Fruit fly (Drosophila melanogaster) Kc167 (cell line): ENCODE measurements around the gene Nup358.

Experiments used
- Myc ChIP-seq: fragments of >200 bp; optimal IDR thresholded peaks from 2 replicates; lab custom pipeline; 2017; ENCODE audit warnings: missing external identifiers
- Sin3A ChIP-seq: fragments of >200 bp; optimal IDR thresholded peaks from 2 replicates; lab custom pipeline; 2018; ENCODE audit warnings: missing external identifiers
- h ChIP-seq: fragments of >200 bp; optimal IDR thresholded peaks from 3 replicates; lab custom pipeline; 2018; ENCODE audit warnings: missing external identifiers
- insv ChIP-seq: fragments of >200 bp; optimal IDR thresholded peaks from 3 replicates; lab custom pipeline; 2018; ENCODE audit warnings: missing external identifiers
- psq ChIP-seq: fragments of >200 bp; optimal IDR thresholded peaks from 2 replicates; lab custom pipeline; 2017; ENCODE audit warnings: missing external identifiers
- ttk ChIP-seq: sonication (Bioruptor generic); optimal IDR thresholded peaks from 2 replicates; lab custom pipeline; 2017; ENCODE audit warnings: missing external identifiers

The Nup358 gene

DNA sequence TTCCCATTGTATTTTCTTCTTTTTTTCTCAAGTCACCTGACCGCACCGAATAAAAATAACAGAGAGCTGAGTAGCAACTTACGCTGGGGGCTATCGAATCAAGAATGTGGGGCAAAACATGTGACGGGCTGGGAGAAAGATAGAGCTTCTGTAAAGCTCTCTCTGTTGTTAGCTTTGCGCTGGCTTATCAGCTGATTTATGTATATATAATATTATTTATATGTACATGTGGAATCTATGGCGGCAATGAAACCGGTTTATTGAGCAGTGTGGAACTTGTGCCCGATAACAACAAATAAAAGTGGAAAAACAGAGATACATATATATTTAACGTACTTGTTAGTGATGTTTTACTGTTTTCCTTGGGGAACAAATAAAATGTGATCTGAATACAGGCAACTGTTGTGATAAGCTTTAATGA lies 43.7 kb downstream of the Nup358 start, which contains the start of gene CG31098:
TSS of gene CG31098 (minus strand) at position 114 of the 421 bp plus-strand sequence.
- TF ChIP-seq ttk (lab: Kevin White, UChicago): no peak
- no peak for TF ChIP-seq psq (lab: Kevin White, UChicago)
- TF ChIP-seq Sin3A: no peak
- no peak for TF ChIP-seq h (lab: Kevin White, UChicago)
- TF ChIP-seq insv: no peak
- no peak for TF ChIP-seq Myc (lab: Kevin White, UChicago)

DNA sequence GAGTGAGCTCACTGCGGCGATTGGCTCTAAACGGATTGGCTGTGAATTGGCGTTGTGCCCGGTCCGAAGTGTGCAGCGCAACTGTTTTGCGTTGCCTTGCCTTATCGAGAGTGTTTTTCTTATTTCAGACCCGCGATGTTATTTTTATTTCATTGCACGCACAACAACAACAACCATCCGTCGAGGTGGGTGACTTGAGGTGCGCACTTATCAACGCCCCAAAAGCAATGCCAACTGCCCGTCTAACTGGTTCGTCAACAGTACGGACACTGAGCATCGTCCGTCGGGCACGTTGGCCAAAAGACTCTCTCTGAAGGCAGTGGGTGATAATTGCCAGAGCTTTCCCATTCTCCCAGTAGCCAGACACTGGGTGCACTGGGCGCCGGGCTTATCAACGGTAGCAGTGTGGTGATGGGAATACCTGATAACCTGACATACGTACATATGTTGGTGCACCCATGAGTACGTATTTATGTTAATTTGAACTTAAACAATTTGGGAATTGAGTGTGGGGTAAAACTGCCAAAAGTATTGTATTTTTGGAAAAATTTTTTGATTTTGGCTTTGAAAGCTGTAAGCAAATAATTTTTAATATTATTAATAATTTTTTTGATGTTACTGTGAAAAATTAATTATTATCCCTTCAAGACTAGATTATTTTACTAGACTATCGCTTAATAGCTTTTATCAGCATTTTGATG lies 46.3 kb downstream of the Nup358 start, which contains the start of gene CG31102:
TSS of gene CG31102 (minus strand) at position 275 of the 701 bp plus-strand sequence.
- no peak for TF ChIP-seq insv
- TF ChIP-seq Sin3A: no peak
- TF ChIP-seq ttk (lab: Kevin White, UChicago): no peak
- TF ChIP-seq psq (lab: Kevin White, UChicago): no peak
- no peak for TF ChIP-seq h (lab: Kevin White, UChicago)
- no peak for TF ChIP-seq Myc (lab: Kevin White, UChicago)

DNA sequence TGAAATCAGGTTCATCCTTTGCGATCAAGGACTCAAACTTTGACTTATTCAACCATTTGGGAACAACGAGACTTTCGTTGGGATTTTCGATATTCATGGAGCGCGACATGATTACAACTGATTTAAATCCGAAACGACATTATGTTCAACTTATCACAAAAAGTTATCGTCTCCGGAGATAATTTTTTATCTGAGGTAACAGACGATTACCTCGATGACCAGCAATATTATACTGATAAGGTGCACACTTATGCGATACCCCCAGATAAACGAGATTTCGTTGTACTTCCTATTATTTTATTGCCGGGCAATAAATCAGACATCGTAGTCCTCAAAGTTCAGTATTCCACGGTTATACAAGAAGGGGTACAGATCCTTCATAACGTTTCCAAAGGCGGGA lies 48.5 kb downstream of the Nup358 start, which contains the start of gene CG31097:
TSS of gene CG31097 (minus strand) at position 101 of the 400 bp plus-strand sequence.
- no peak for TF ChIP-seq Sin3A
- TF ChIP-seq ttk (lab: Kevin White, UChicago): no peak
- no peak for TF ChIP-seq Myc (lab: Kevin White, UChicago)
- TF ChIP-seq psq (lab: Kevin White, UChicago): no peak
- no peak for TF ChIP-seq h (lab: Kevin White, UChicago)
- TF ChIP-seq insv: no peak

DNA sequence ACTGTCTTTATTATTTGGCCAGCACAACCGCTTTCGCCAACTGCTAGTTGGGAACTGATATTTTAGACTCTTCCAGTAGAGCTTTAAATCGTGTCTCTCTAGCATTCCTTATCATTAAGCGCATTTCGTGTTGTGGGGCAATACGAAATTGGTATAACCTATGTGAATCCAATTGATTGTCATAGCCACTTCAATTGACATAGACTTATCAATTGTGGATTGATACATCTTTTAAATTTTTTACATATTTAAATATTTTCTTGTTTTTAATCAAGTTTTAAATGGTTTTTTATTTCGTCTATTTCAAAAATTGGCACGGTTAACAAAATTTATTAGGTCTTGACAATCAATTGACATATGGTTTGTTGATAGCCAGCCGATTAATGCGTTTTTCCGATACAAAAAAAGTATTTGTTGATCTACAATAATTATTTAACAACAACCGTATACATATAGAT lies 50.4 kb downstream of the Nup358 start, which contains the start of gene CG31288:
TSS of gene CG31288 (minus strand) at position 51 of the 458 bp plus-strand sequence.
- TF ChIP-seq insv (no peak), h (lab: Kevin White, UChicago) (no peak)

DNA sequence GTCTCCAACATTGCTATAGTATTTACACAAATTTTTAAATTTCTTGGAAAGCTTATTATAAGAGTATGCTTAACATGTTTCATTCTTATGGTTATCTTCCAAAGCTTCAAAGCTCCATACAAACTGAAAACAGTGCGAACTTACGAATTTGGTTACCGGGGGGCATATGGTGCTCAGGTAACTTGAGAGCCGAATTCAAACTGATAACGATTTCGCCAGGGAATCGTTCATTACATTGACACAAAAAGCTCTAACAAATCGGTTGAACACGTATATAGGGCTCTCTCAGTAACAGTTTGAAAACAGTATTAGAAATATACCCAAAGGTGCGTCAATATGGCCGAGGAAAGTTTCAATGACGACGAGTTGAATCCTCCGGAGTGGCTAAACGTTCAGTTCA lies 51.4 kb downstream of the Nup358 start, which contains the start of gene CG13659:
TSS of gene CG13659 (plus strand) at position 317 of the 400 bp plus-strand sequence.
- TF ChIP-seq psq (lab: Kevin White, UChicago): no peak
- no peak for TF ChIP-seq Sin3A
- TF ChIP-seq insv: no peak
- no peak for TF ChIP-seq Myc (lab: Kevin White, UChicago)
- no peak for TF ChIP-seq h (lab: Kevin White, UChicago)
- no peak for TF ChIP-seq ttk (lab: Kevin White, UChicago)

DNA sequence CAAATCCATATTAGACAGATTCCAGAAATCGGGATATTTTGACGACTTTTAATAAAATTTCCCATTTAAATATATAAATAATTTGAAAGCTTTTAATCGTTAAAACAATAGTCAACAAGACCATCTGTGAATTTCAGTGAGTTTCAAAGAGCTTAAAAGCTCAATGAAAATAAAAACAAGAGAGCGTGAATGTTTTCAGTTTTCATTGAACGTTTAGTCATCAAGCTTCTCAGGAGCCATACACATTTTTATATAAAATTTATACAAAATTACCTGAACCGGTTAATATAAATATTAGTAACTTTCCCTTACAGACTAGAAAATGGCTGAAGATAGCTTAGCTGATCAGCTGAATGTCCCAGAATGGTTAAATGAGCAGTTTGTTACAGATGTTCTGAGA lies 53.1 kb downstream of the Nup358 start, which contains the start of gene CG31370:
TSS of gene CG31370 (plus strand) at position 226 of the 400 bp plus-strand sequence.
- TF ChIP-seq ttk (lab: Kevin White, UChicago) (no peak), h (lab: Kevin White, UChicago) (no peak), Myc (lab: Kevin White, UChicago) (no peak), psq (lab: Kevin White, UChicago) (no peak), Sin3A (no peak), insv (no peak)

DNA sequence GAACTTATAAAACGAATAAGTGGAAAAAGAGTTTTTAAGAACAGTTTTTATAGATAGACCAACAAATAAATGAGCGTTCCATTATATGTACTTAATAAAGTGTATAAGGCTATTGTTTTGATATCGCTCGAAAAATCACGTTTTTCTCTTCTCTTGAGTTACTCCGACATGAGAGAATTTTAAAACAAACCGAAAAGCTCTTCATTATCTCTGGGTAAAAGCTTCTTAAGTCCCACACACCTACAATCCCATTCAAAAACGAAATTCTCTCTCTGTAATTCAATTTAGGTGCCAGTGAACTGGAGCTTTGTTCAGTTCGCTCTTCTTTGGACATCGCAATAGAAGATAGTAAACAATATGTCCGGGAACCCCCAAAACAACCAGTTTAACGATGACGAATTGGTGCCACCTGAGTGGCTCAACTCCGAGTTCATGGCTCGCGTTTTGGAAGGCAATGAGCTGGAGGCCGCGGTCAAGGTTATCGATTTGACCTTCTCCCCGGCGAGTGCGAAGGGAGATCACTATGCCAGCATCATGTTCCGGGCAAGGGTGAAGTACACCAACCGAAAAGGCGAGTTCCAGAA lies 54.8 kb downstream of the Nup358 start, which contains the start of gene CG31436:
TSS of gene CG31436 (plus strand) at position 281 of the 584 bp plus-strand sequence.
- no peak for TF ChIP-seq psq (lab: Kevin White, UChicago)
- TF ChIP-seq ttk (lab: Kevin White, UChicago): no peak

DNA sequence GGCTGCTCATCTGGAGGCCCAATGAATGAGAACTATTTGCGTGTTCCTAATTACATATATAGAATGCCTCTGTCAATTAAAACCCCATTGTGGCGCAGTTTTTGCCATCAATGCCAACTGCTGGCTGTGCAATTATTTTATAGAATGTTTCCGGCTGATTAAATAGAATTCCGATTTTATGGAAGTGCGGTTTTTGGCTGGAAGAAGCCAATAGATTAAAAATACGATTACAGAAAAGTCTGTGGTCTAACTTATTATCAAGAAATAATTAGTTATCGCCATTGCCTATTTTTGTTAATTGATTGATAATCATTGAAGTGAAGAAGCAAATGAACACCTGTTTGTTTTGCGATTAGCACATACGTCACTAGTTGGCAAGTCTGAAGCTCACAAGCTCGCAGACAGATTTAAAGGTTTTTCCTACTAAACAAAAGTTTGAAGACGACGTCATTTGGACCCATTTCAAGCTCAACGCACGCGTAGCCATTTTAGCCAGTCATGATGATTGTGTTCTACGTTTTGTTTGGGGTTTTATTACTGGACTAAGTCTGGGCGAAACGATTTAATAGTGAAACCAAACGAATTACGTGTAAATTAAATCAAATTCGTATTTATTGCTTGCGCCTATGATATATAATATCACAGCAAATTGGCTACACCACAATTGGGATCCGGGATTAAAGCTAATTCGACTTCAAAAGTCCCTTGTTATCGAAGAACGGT lies 56.8 kb downstream of the Nup358 start:
- TF ChIP-seq insv (no peak), h (lab: Kevin White, UChicago) (no peak), Myc (lab: Kevin White, UChicago) (no peak), Sin3A (no peak), ttk (lab: Kevin White, UChicago) (no peak), psq (lab: Kevin White, UChicago) (no peak)

DNA sequence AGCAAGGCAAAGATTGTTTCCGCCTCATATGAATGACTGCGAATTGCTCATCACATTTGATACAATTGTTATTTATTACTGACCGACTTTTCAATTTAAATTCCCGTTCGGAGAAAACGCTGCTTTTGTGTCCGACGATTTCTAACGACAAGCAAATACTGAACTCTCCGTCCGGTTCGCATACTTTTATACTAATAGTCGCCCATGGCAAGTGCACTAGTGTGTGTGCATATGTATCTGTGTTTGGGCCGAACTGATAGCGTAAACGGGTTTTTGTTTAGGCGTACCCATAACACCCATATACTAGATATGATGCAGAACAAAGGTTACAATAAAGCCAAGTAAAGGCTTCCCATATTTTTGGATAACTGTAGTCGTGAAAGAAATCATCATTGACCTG lies 59.1 kb downstream of the Nup358 start, which contains the start of gene CG10550:
TSS of gene CG10550 (minus strand) at position 164 of the 400 bp plus-strand sequence.
- TF ChIP-seq Myc (lab: Kevin White, UChicago) (no peak), h (lab: Kevin White, UChicago) (no peak), ttk (lab: Kevin White, UChicago) (no peak), Sin3A (no peak), psq (lab: Kevin White, UChicago) (no peak), insv (no peak)
